Worm (Caenorhabditis elegans) whole organism, early embryonic: ENCODE measurements around the gene B0432.7.

Source experiments
- B0310.2 ChIP-seq: sonication (generic microtip); optimal IDR thresholded peaks from 2 replicates; lab custom pipeline; 2016; ENCODE audit warnings: mild to moderate bottlenecking, missing genetic modification characterization, missing compliant biosample characterization
- F13C5.2 ChIP-seq: sonication (generic microtip); optimal IDR thresholded peaks from 2 replicates; lab custom pipeline; 2017; ENCODE audit warnings: mild to moderate bottlenecking, missing genetic modification characterization, inconsistent platforms, missing compliant biosample characterization
- aly-1 ChIP-seq: sonication (generic microtip); optimal IDR thresholded peaks from 2 replicates; lab custom pipeline; 2016; ENCODE audit warnings: missing genetic modification characterization, missing compliant biosample characterization
- ama-1 ChIP-seq: fragments of 150-350 bp; optimal IDR thresholded peaks from 2 replicates; lab custom pipeline; 2014
- ceh-13 ChIP-seq: fragments of 200-800 bp; sonication (Bioruptor generic); optimal IDR thresholded peaks from 2 replicates; lab custom pipeline; 2018; ENCODE audit warnings: mild to moderate bottlenecking, missing genetic modification characterization, missing compliant biosample characterization
- ceh-36 ChIP-seq: sonication (generic microtip); optimal IDR thresholded peaks from 2 replicates; lab custom pipeline; 2016; ENCODE audit warnings: missing genetic modification characterization, inconsistent platforms, missing compliant biosample characterization
- ets-7 ChIP-seq: sonication (generic microtip); optimal IDR thresholded peaks from 2 replicates; lab custom pipeline; 2016; ENCODE audit warnings: missing genotype, missing genetic modification characterization, missing compliant biosample characterization
- flt-1 ChIP-seq: fragments of 200-800 bp; sonication (Bioruptor generic); IDR thresholded peaks from 2 replicates; pipeline ENCODE4 v1.3.6; 2022; ENCODE audit warnings: missing genetic modification characterization, missing compliant biosample characterization
- hmbx-1 ChIP-seq: sonication (generic microtip); optimal IDR thresholded peaks from 2 replicates; lab custom pipeline; 2016; ENCODE audit warnings: mild to moderate bottlenecking, missing genetic modification characterization, missing compliant biosample characterization
- hmg-4 ChIP-seq: fragments of 200-800 bp; sonication (Bioruptor generic); optimal IDR thresholded peaks from 2 replicates; lab custom pipeline; 2018; ENCODE audit warnings: mild to moderate bottlenecking, missing genetic modification characterization, missing compliant biosample characterization
- hnd-1 ChIP-seq: sonication (generic microtip); optimal IDR thresholded peaks from 2 replicates; lab custom pipeline; 2016; ENCODE audit warnings: missing genetic modification characterization, missing compliant biosample characterization
- pes-1 ChIP-seq: fragments of 200-800 bp; sonication (Bioruptor generic); IDR thresholded peaks from 2 replicates; pipeline ENCODE4 v1.3.6; 2022; ENCODE audit warnings: missing genetic modification reagents, missing genetic modification characterization, missing compliant biosample characterization
- scrt-1 ChIP-seq: fragments of 200-800 bp; sonication (Bioruptor generic); IDR thresholded peaks from 2 replicates; pipeline ENCODE4 v1.3.6; 2022; ENCODE audit warnings: missing genetic modification characterization, missing compliant biosample characterization
- sea-1 ChIP-seq: fragments of 200-800 bp; sonication (Bioruptor generic); conservative IDR thresholded peaks from 2 replicates; pipeline ENCODE4 v1.3.6; 2022; ENCODE audit warnings: missing genetic modification characterization, missing compliant biosample characterization
- tbx-11 ChIP-seq: fragments of 200-800 bp; sonication (Bioruptor generic); IDR thresholded peaks from 2 replicates; pipeline ENCODE4 v1.3.6; 2022; ENCODE audit warnings: missing genetic modification characterization, missing compliant biosample characterization
- tbx-37 ChIP-seq: fragments of 200-800 bp; sonication (Bioruptor generic); conservative IDR thresholded peaks from 2 replicates; pipeline ENCODE4 v1.3.6; 2022; ENCODE audit warnings: missing genetic modification reagents, missing genetic modification characterization, missing compliant biosample characterization
- tra-4 ChIP-seq: sonication (generic microtip); optimal IDR thresholded peaks from 2 replicates; lab custom pipeline; 2017; ENCODE audit warnings: missing genetic modification characterization, missing compliant biosample characterization

The B0432.7 gene

ce11 chrII:232641-233040, 41.1 kb downstream of the B0432.7 start, which contains the start of gene Y43H11AL.1:
Y43H11AL.1 (minus strand) TSS chrII:232741.
- TF ChIP-seq B0310.2 (tag; lab: Kevin White, UChicago): no peak
- TF ChIP-seq pes-1 (GFP tag; lab: Robert Waterston, UW): no peak
- no peak for TF ChIP-seq hnd-1
- TF ChIP-seq ets-7: no peak

ce11 chrII:221212-221611, 52.6 kb downstream of the B0432.7 start:
- peak; percentile 58 for TF ChIP-seq hmg-4 (GFP tag; lab: Kevin White, UChicago)
- TF ChIP-seq tbx-11 (GFP tag; lab: Robert Waterston, UW): no peak
- TF ChIP-seq ceh-36 (tag; lab: Kevin White, UChicago): no peak
- no peak for TF ChIP-seq F13C5.2 (tag; lab: Kevin White, UChicago)
- peak; percentile 45 for TF ChIP-seq aly-1 (tag; lab: Kevin White, UChicago)

- TF ChIP-seq ama-1 (lab: Kevin White, UChicago) (no peak), pes-1 (GFP tag; lab: Robert Waterston, UW) (no peak), hnd-1 (no peak), hmbx-1 (tag; lab: Kevin White, UChicago) (no peak), tbx-37 (GFP tag; lab: Robert Waterston, UW) (no peak), flt-1 (no peak), B0310.2 (tag; lab: Kevin White, UChicago) (no peak), tra-4 (no peak), hmg-4 (GFP tag; lab: Kevin White, UChicago) (no peak), sea-1 (GFP tag; lab: Robert Waterston, UW) (no peak), ceh-13 (GFP tag; lab: Kevin White, UChicago) (no peak), ets-7 (no peak), aly-1 (tag; lab: Kevin White, UChicago) (no peak), ceh-36 (tag; lab: Kevin White, UChicago) (no peak), scrt-1 (no peak), tbx-11 (GFP tag; lab: Robert Waterston, UW) (no peak), F13C5.2 (tag; lab: Kevin White, UChicago) (no peak)
Observed at ce11 chrII:220602-221001, 53.2 kb downstream of the B0432.7 start, which contains the start of gene ubxn-3. ubxn-3 (minus strand) TSS chrII:220667.

ce11 chrII:219846-220503, 53.8 kb downstream of the B0432.7 start:
- TF ChIP-seq hnd-1: no peak
- no peak for TF ChIP-seq F13C5.2 (tag; lab: Kevin White, UChicago)
- no peak for TF ChIP-seq tbx-11 (GFP tag; lab: Robert Waterston, UW)
- no peak for TF ChIP-seq pes-1 (GFP tag; lab: Robert Waterston, UW)
- TF ChIP-seq scrt-1: no peak
- TF ChIP-seq tra-4: no peak
- no peak for TF ChIP-seq tbx-37 (GFP tag; lab: Robert Waterston, UW)
- no peak for TF ChIP-seq aly-1 (tag; lab: Kevin White, UChicago)
- no peak for TF ChIP-seq sea-1 (GFP tag; lab: Robert Waterston, UW)
- no peak for TF ChIP-seq ceh-13 (GFP tag; lab: Kevin White, UChicago)

ce11 chrII:217308-217707, 56.5 kb downstream of the B0432.7 start:
- no peak for TF ChIP-seq ceh-13 (GFP tag; lab: Kevin White, UChicago)

- 0 out of 2 replicates have a peak, but pooled peaks have one; percentile 23 for TF ChIP-seq tbx-11 (GFP tag; lab: Robert Waterston, UW)
- no peak for TF ChIP-seq B0310.2 (tag; lab: Kevin White, UChicago)
- TF ChIP-seq tra-4: no peak
- TF ChIP-seq F13C5.2 (tag; lab: Kevin White, UChicago): peak; percentile 77
- TF ChIP-seq ceh-36 (tag; lab: Kevin White, UChicago): no peak
- peak; percentile 57; the same call in 1 of the 2 replicates for TF ChIP-seq flt-1
- TF ChIP-seq pes-1 (GFP tag; lab: Robert Waterston, UW): peak; percentile 11; the same call in 1 of the 2 replicates
- TF ChIP-seq hmbx-1 (tag; lab: Kevin White, UChicago): peak; percentile 47
- TF ChIP-seq sea-1 (GFP tag; lab: Robert Waterston, UW): 0 out of 2 replicates have a peak, but pooled peaks have one; percentile 41
- peak; percentile 44 for TF ChIP-seq hmg-4 (GFP tag; lab: Kevin White, UChicago)
- no peak for TF ChIP-seq ceh-13 (GFP tag; lab: Kevin White, UChicago)
- TF ChIP-seq tbx-37 (GFP tag; lab: Robert Waterston, UW): peak; percentile 52
- no peak for TF ChIP-seq ama-1 (lab: Kevin White, UChicago)
Observed at ce11 chrII:216598-216997, 57.2 kb downstream of the B0432.7 start, which contains the start of gene F48A11.4. F48A11.4 (minus strand) TSS chrII:216621.
